Worm (Caenorhabditis elegans): Measurements from ENCODE around the gene C35D10.12.

ce11 chrIII:4826606-4827005 is 48.0 kb downstream of the C35D10.12 start, which contains the start of gene F26A1.3:
- no peak for TF ChIP-seq unc-120 (tag; optimal IDR thresholded peaks at IDR 0.05; ENCODE audit: poor library complexity, severe bottlenecking)
- TF ChIP-seq hlh-1 (tag; optimal IDR thresholded peaks at IDR 0.05), result no peak
- no peak for TF ChIP-seq nhr-28 (tag; optimal IDR thresholded peaks at IDR 0.05)
- TF ChIP-seq nhr-12 (tag; optimal IDR thresholded peaks at IDR 0.05), result no peak
- no peak for TF ChIP-seq elt-3 (tag; optimal IDR thresholded peaks at IDR 0.05)
- no peak for TF ChIP-seq unc-39 (tag; optimal IDR thresholded peaks at IDR 0.05)
- TF ChIP-seq elt-1 (tag; optimal IDR thresholded peaks at IDR 0.05; ENCODE audit: borderline replicate concordance, insufficient read depth), result no peak
- TF ChIP-seq nhr-76 (tag; optimal IDR thresholded peaks at IDR 0.05), result no peak
- TF ChIP-seq mep-1 (tag; optimal IDR thresholded peaks at IDR 0.05), result no peak
- no peak for TF ChIP-seq nhr-237 (tag; optimal IDR thresholded peaks at IDR 0.05)
- no peak for TF ChIP-seq lin-13 (tag; optimal IDR thresholded peaks at IDR 0.05)
- no peak for TF ChIP-seq unc-62 (GFP tag; optimal IDR thresholded peaks at IDR 0.05)
- TF ChIP-seq blmp-1 (tag; optimal IDR thresholded peaks at IDR 0.05), result no peak
- no peak for TF ChIP-seq mls-2 (tag; optimal IDR thresholded peaks at IDR 0.05)
